Fruit fly (Drosophila melanogaster): ENCODE data around the gene Vha13.

Vha13 gene

DNA sequence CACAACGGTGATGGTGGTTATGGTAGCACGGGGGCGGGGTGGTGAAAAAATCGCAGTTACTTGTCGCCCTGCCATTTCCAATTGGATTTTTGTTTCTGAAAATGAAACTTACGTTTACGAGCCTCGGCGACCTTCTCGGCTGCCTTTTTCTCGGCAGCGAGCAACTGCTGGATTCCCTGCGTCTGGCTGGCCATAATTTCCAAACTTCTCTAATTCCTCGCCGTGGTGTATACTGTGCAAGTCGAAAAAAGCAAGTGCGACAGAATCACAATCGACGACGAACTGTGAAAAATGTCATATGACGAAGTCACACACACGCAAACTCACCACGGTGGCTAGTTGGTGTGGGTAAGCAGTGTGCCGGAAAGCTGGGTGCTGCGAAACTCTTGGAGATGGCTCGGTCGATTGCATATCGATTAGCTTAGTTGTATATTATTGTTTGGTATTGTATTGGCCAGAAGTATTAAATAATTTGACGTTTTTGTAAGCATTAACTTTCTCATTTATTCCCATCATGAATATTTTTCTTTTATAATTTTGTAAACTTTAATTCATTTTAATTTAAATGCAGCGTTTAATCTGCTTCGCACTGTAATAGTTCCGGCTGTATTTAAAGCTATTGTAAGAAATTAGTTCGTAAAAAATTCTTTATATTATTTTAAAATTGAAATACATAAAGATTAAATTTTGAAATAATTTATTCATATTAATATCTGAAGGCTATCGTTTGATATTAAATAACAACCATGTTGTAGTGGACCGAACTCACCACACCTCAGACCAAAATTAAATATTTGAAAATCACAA is at the start of gene Vha13 (continued):
- TF ChIP-seq unpg (GFP tag; optimal IDR thresholded peaks at IDR 0.05) (no peak), Nf-YB (GFP tag; optimal IDR thresholded peaks at IDR 0.05) (no peak), Oaz (GFP tag; IDR thresholded peaks at IDR 0.05) (no peak), Mad (GFP tag; optimal IDR thresholded peaks at IDR 0.05) (no peak), CG13424 (tag; optimal IDR thresholded peaks at IDR 0.05) (no peak), fru (optimal IDR thresholded peaks at IDR 0.05) (no peak), Doc3 (GFP tag; IDR thresholded peaks at IDR 0.05; ENCODE audit: partially characterized antibody) (no peak), Hr39 (optimal IDR thresholded peaks at IDR 0.05) (no peak), CG2712 (tag; optimal IDR thresholded peaks at IDR 0.05) (peak; percentile 23), Poxn (GFP tag; IDR thresholded peaks at IDR 0.05) (no peak), CG2202 (tag; optimal IDR thresholded peaks at IDR 0.05) (no peak), CG12104 (GFP tag; optimal IDR thresholded peaks at IDR 0.05) (no peak), nmo (GFP tag; optimal IDR thresholded peaks at IDR 0.05) (peak; percentile 36), Xbp1 (GFP tag; optimal IDR thresholded peaks at IDR 0.05) (peak; percentile 64), CG10267 (tag; optimal IDR thresholded peaks at IDR 0.05) (no peak), Meics (GFP tag; optimal IDR thresholded peaks at IDR 0.05) (peak; percentile 21), B-H1 (GFP tag; IDR thresholded peaks at IDR 0.05) (no peak), toy (GFP tag; IDR thresholded peaks at IDR 0.05) (no peak), gce (GFP tag; IDR thresholded peaks at IDR 0.05) (no peak), MTF-1 (GFP tag; optimal IDR thresholded peaks at IDR 0.05; ENCODE audit: borderline replicate concordance) (peak; percentile 39), CG15601 (tag; optimal IDR thresholded peaks at IDR 0.05) (peak; percentile 30), Fer3 (tag; optimal IDR thresholded peaks at IDR 0.05) (peak; percentile 12), CG6791 (GFP tag; IDR thresholded peaks at IDR 0.05; ENCODE audit: partially characterized antibody) (peak; percentile 82), pros (GFP tag; optimal IDR thresholded peaks at IDR 0.05) (no peak), peb (GFP tag; IDR thresholded peaks at IDR 0.05) (peak; percentile 36; the same call in 1 of the 2 replicates), CG17385 (GFP tag; optimal IDR thresholded peaks at IDR 0.05) (peak; percentile 37), tap (tag; optimal IDR thresholded peaks at IDR 0.05) (peak; percentile 4), onecut (GFP tag; IDR thresholded peaks at IDR 0.05) (peak; percentile 61), seq (GFP tag; IDR thresholded peaks at IDR 0.05) (no peak), vvl (GFP tag; IDR thresholded peaks at IDR 0.05) (peak; percentile 77), CG4360 (GFP tag; IDR thresholded peaks at IDR 0.05) (no peak), CG33213 (GFP tag; optimal IDR thresholded peaks at IDR 0.05) (peak; percentile 26), CG30020 (tag; optimal IDR thresholded peaks at IDR 0.05) (peak; percentile 15), CG2116 (GFP tag; optimal IDR thresholded peaks at IDR 0.05) (peak; percentile 71), tgo (GFP tag; IDR thresholded peaks at IDR 0.05) (peak; percentile 42; the same call in 2 of the 3 replicates), usp (GFP tag; optimal IDR thresholded peaks at IDR 0.05) (no peak), CG7357 (GFP tag; IDR thresholded peaks at IDR 0.05) (0 out of 3 replicates have a peak, but pooled peaks have one; percentile 26), Dip3 (GFP tag; optimal IDR thresholded peaks at IDR 0.05) (peak; percentile 23), CHES-1-like (GFP tag; optimal IDR thresholded peaks at IDR 0.05) (peak; percentile 39), Max (GFP tag; optimal IDR thresholded peaks at IDR 0.05) (no peak), H2.0 (GFP tag; IDR thresholded peaks at IDR 0.05) (peak; percentile 55), Lim3 (GFP tag; IDR thresholded peaks at IDR 0.05) (no peak), CG31441 (GFP tag; IDR thresholded peaks at IDR 0.05) (peak; percentile 31), Nf-YA (GFP tag; IDR thresholded peaks at IDR 0.05) (no peak), CG4424 (GFP tag; optimal IDR thresholded peaks at IDR 0.05) (peak; percentile 58), CG34224 (GFP tag; IDR thresholded peaks at IDR 0.05; ENCODE audit: partially characterized antibody) (peak; percentile 36; the same call in 1 of the 3 replicates), zen (tag; optimal IDR thresholded peaks at IDR 0.05) (no peak), CG17568 (GFP tag; optimal IDR thresholded peaks at IDR 0.05) (no peak), CG14710 (tag; optimal IDR thresholded peaks at IDR 0.05) (peak; percentile 34), CG10959 (GFP tag; IDR thresholded peaks at IDR 0.05) (no peak)
